Worm (Caenorhabditis elegans): ENCODE measurements around the gene bgal-2.
A peak's percentile ranks its signal among the peaks of the same experiment; 100 is the strongest.

The bgal-2 gene

DNA sequence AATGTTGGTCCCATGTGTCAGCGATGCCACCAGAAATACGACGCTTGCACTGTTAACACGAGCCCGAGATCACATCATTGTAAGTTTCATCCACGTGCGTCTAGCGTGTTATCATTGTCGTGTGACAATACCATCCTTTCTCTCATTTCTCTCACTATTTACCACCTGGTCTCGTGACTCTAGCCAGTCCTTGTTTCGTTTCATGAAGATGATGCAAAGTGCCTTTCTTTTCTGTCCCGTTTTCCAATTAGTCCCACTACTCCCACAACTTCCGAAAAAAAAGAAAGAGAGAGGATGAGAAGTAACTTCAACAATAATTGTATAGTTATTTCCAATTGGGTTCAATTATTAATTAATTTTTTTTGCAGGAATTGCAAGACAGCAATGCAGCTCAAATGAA lies 41.3 kb upstream of the bgal-2 start (continued):
- TF ChIP-seq mef-2 (tag; optimal IDR thresholded peaks at IDR 0.05) (no peak), pax-3 (tag; optimal IDR thresholded peaks at IDR 0.05) (no peak), mep-1 (tag; optimal IDR thresholded peaks at IDR 0.05) (peak; percentile 77), lin-14 (GFP tag; optimal IDR thresholded peaks at IDR 0.05) (peak; percentile 91), lsy-2 (tag; optimal IDR thresholded peaks at IDR 0.05) (peak; percentile 71 to 75), unc-86 (tag; optimal IDR thresholded peaks at IDR 0.05) (no peak), fkh-10 (GFP tag; optimal IDR thresholded peaks at IDR 0.05) (no peak), nhr-84 (tag; optimal IDR thresholded peaks at IDR 0.05) (no peak), lin-13 (GFP tag; optimal IDR thresholded peaks at IDR 0.05) (peak; percentile 46), aha-1 (tag; optimal IDR thresholded peaks at IDR 0.05) (peak; percentile 23), snu-23 (GFP tag; optimal IDR thresholded peaks at IDR 0.05) (peak; percentile 88), nhr-28 (tag; optimal IDR thresholded peaks at IDR 0.05) (no peak), nhr-76 (tag; optimal IDR thresholded peaks at IDR 0.05) (no peak), lir-3 (tag; optimal IDR thresholded peaks at IDR 0.05; ENCODE audit: poor library complexity) (peak; percentile 73), hpl-2 (GFP tag; optimal IDR thresholded peaks at IDR 0.05) (no peak), fos-1 (tag; optimal IDR thresholded peaks at IDR 0.05) (peak; percentile 44), nhr-20 (tag; optimal IDR thresholded peaks at IDR 0.05) (peak; percentile 89), tbx-2 (tag; optimal IDR thresholded peaks at IDR 0.05) (peak; percentile 70), vab-15 (tag; optimal IDR thresholded peaks at IDR 0.05) (peak; percentile 51), nhr-19 (GFP tag; conservative IDR thresholded peaks at IDR 0.05) (peak; percentile 89), egl-27 (tag; optimal IDR thresholded peaks at IDR 0.05) (peak in 1 of 2 experiments; percentile 57), blmp-1 (tag; optimal IDR thresholded peaks at IDR 0.05) (peak; percentile 85), skn-1 (tag; optimal IDR thresholded peaks at IDR 0.05) (peak; percentile 72), C16A3.4 (tag; optimal IDR thresholded peaks at IDR 0.05) (peak; percentile 34), nhr-71 (tag; optimal IDR thresholded peaks at IDR 0.05) (peak; percentile 97), pag-3 (tag; optimal IDR thresholded peaks at IDR 0.05; ENCODE audit: borderline replicate concordance, insufficient read depth) (no peak), unc-62 (GFP tag; optimal IDR thresholded peaks at IDR 0.05) (no peak), sox-4 (tag; optimal IDR thresholded peaks at IDR 0.05) (peak; percentile 48), sptf-1 (tag; optimal IDR thresholded peaks at IDR 0.05) (no peak), jun-1 (tag; optimal IDR thresholded peaks at IDR 0.05) (peak; percentile 75)

DNA sequence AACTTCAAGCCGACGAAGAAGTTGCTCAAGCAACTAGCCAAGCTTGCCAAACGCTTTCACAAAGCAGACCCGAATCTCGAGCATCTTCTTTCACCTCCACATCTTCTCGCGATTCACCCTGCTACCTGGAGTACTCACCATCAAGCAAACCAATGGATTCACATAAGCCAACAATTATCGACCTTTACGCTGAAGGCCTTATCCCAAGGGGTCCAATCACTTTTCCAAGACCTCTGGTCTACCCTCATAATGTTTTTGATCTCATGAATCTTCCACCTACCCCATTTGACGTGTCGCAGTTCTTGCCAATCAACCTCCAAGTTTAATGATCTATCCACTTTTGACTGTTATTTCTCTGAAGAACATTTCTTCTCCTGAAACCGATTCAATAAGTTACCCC lies 40.9 kb upstream of the bgal-2 start:
- no peak for TF ChIP-seq fos-1 (tag; optimal IDR thresholded peaks at IDR 0.05)
- TF ChIP-seq rnt-1 (tag; optimal IDR thresholded peaks at IDR 0.05) = peak; percentile 1
- no peak for TF ChIP-seq alr-1 (tag; optimal IDR thresholded peaks at IDR 0.05; ENCODE audit: borderline replicate concordance)
- 0 out of 2 replicates have a peak, but pooled peaks have one; percentile 2 for TF ChIP-seq ceh-88 (GFP tag; IDR thresholded peaks at IDR 0.05)

DNA sequence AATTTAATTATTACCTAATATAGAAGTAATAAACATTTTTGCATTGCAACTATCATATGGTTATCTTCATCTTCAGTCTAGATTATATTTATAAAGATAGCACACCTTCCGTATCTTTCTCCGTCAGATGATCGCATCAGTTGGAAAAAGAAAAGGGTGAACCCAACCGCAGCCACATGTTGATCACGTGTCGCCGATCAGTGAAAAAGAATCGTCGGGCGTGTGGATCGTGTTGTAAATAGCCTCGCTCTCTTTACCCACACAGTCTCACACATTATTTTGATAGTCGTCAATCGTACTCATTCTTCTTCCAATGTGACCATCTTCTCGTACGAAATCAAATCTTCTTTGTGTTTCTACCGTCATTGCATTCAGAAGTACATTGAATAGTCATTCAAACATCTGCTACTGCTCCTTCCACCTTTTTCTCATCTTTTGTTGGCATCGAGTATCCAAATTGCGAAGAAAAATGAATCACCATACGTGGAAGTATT lies 40.3 kb upstream of the bgal-2 start:
- TF ChIP-seq C16A3.4 (tag; optimal IDR thresholded peaks at IDR 0.05) (peak; percentile 86), tbx-2 (tag; optimal IDR thresholded peaks at IDR 0.05) (peak; percentile 94), skn-1 (tag; optimal IDR thresholded peaks at IDR 0.05) (peak; percentile 44), isw-1 (GFP tag; IDR thresholded peaks at IDR 0.05) (no peak), lin-14 (GFP tag; optimal IDR thresholded peaks at IDR 0.05) (peak; percentile 99), aly-2 (tag; optimal IDR thresholded peaks at IDR 0.05) (no peak), aha-1 (tag; optimal IDR thresholded peaks at IDR 0.05) (peak; percentile 56), xbp-1 (tag; optimal IDR thresholded peaks at IDR 0.05) (peak; percentile 90), nhr-237 (tag; optimal IDR thresholded peaks at IDR 0.05) (peak; percentile 43), C04F5.9 (tag; optimal IDR thresholded peaks at IDR 0.05) (peak; percentile 60), lin-39 (tag; optimal IDR thresholded peaks at IDR 0.05) (peak; percentile 89), unc-86 (tag; optimal IDR thresholded peaks at IDR 0.05) (peak; percentile 0), pax-3 (tag; optimal IDR thresholded peaks at IDR 0.05) (peak; percentile 77), Y116A8C.19 (tag; optimal IDR thresholded peaks at IDR 0.05; ENCODE audit: borderline replicate concordance) (no peak), snpc-4 (tag; optimal IDR thresholded peaks at IDR 0.05) (peak; percentile 42), dsc-1 (tag; optimal IDR thresholded peaks at IDR 0.05) (peak; percentile 63), zip-4 (GFP tag; optimal IDR thresholded peaks at IDR 0.05) (peak; percentile 77), nhr-19 (GFP tag; conservative IDR thresholded peaks at IDR 0.05) (peak; percentile 97), fkh-10 (GFP tag; optimal IDR thresholded peaks at IDR 0.05) (no peak), lin-35 (GFP tag; optimal IDR thresholded peaks at IDR 0.05) (peak; percentile 41 to 88), fkh-8 (tag; optimal IDR thresholded peaks at IDR 0.05) (peak; percentile 40), nhr-90 (tag; optimal IDR thresholded peaks at IDR 0.05; ENCODE audit: poor library complexity) (peak; percentile 99), lsy-2 (tag; optimal IDR thresholded peaks at IDR 0.05) (peak; percentile 84 to 85), ceh-82 (tag; optimal IDR thresholded peaks at IDR 0.05) (peak; percentile 5 to 46 (median 43)), lir-3 (tag; optimal IDR thresholded peaks at IDR 0.05; ENCODE audit: poor library complexity) (peak; percentile 86), ceh-88 (GFP tag; IDR thresholded peaks at IDR 0.05) (peak; percentile 87), ces-1 (GFP tag; optimal IDR thresholded peaks at IDR 0.05) (no peak)

Measured in whole organism, L1 larva.